Worm (Caenorhabditis elegans): ENCODE measurements around the gene dnj-8.

Gene dnj-8

ce11 chrII:6600973-6601372 lies 3.1 kb upstream of the dnj-8 start, which contains the start of gene vps-33.2:
Gene vps-33.2 (plus strand): TSS chrII:6601216.
- no peak for TF ChIP-seq pes-1 (GFP tag; IDR thresholded peaks at IDR 0.05)
- TF ChIP-seq ceh-13 (GFP tag; optimal IDR thresholded peaks at IDR 0.05) = no peak
- no peak for TF ChIP-seq tbx-11 (GFP tag; IDR thresholded peaks at IDR 0.05)
- TF ChIP-seq ets-7 (tag; optimal IDR thresholded peaks at IDR 0.05) = no peak
- no peak for TF ChIP-seq scrt-1 (GFP tag; IDR thresholded peaks at IDR 0.05)
- no peak for TF ChIP-seq ceh-36 (tag; optimal IDR thresholded peaks at IDR 0.05)
- no peak for TF ChIP-seq flt-1 (GFP tag; IDR thresholded peaks at IDR 0.05)
- TF ChIP-seq sea-1 (GFP tag; conservative IDR thresholded peaks at IDR 0.05) = no peak
- TF ChIP-seq hmg-4 (GFP tag; optimal IDR thresholded peaks at IDR 0.05) = no peak
- TF ChIP-seq tra-4 (tag; optimal IDR thresholded peaks at IDR 0.05) = no peak
- TF ChIP-seq ama-1 (optimal IDR thresholded peaks at IDR 0.05) = no peak
- no peak for TF ChIP-seq tbx-37 (GFP tag; conservative IDR thresholded peaks at IDR 0.05)
- TF ChIP-seq hnd-1 (tag; optimal IDR thresholded peaks at IDR 0.05) = no peak
- no peak for TF ChIP-seq F13C5.2 (tag; optimal IDR thresholded peaks at IDR 0.05)

DNA sequence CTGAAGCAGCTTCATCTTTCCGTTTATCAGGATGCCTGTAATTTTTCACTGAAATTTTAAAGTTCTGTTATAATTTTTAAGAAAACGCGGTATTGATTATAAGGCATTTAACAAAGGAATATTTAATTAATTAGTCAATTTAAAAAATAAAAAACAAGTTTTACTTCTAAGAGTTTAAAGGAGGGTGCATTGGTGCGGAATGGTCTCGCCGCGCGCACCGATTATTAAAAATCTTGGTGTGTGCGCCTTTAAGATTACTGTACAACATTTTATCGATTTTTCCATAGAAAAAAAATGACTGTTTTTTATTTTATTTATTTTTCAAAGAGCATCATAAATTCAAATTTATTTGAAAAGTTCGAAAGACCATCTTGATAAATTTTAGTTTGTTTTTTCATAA lies 373 bp downstream of the dnj-8 start:
- no peak for TF ChIP-seq hmbx-1 (tag; optimal IDR thresholded peaks at IDR 0.05)
- TF ChIP-seq hmg-4 (GFP tag; optimal IDR thresholded peaks at IDR 0.05) = no peak
- TF ChIP-seq B0310.2 (tag; optimal IDR thresholded peaks at IDR 0.05) = no peak
- no peak for TF ChIP-seq ama-1 (optimal IDR thresholded peaks at IDR 0.05)
- TF ChIP-seq scrt-1 (GFP tag; IDR thresholded peaks at IDR 0.05) = no peak
- no peak for TF ChIP-seq flt-1 (GFP tag; IDR thresholded peaks at IDR 0.05)
- TF ChIP-seq ceh-36 (tag; optimal IDR thresholded peaks at IDR 0.05) = no peak
- TF ChIP-seq tbx-11 (GFP tag; IDR thresholded peaks at IDR 0.05) = no peak
- no peak for TF ChIP-seq aly-1 (tag; optimal IDR thresholded peaks at IDR 0.05)
- no peak for TF ChIP-seq F13C5.2 (tag; optimal IDR thresholded peaks at IDR 0.05)
- no peak for TF ChIP-seq ets-7 (tag; optimal IDR thresholded peaks at IDR 0.05)
- TF ChIP-seq hnd-1 (tag; optimal IDR thresholded peaks at IDR 0.05) = no peak
- TF ChIP-seq sea-1 (GFP tag; conservative IDR thresholded peaks at IDR 0.05) = no peak
- no peak for TF ChIP-seq tra-4 (tag; optimal IDR thresholded peaks at IDR 0.05)
- TF ChIP-seq tbx-37 (GFP tag; conservative IDR thresholded peaks at IDR 0.05) = no peak

DNA sequence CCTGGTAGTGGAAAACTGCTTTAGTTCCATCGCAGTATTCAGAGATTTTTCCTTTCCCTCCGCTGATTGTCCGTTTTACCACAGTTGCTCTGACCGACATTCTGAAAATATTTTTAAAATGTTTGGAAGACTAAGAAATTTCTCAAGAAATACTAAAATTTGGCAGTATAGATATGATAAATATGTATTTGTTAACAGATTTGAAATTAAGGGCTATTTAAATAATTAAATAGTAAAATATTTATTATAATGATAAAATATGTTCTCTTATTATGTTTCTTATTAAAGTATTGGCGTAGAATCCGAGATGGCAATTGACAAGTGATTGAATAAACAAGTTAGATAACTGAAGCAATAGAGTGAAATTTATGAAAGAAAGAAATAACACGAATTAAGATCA lies 3.7 kb downstream of the dnj-8 start, which contains the start of gene aipr-1:
aipr-1 (minus strand) TSS at position 101 of the 400 bp plus-strand sequence.
- TF ChIP-seq B0310.2 (tag; optimal IDR thresholded peaks at IDR 0.05) (no peak), tbx-37 (GFP tag; conservative IDR thresholded peaks at IDR 0.05) (no peak), hmg-4 (GFP tag; optimal IDR thresholded peaks at IDR 0.05) (no peak), sea-1 (GFP tag; conservative IDR thresholded peaks at IDR 0.05) (no peak), ceh-13 (GFP tag; optimal IDR thresholded peaks at IDR 0.05) (no peak), scrt-1 (GFP tag; IDR thresholded peaks at IDR 0.05) (no peak)

DNA sequence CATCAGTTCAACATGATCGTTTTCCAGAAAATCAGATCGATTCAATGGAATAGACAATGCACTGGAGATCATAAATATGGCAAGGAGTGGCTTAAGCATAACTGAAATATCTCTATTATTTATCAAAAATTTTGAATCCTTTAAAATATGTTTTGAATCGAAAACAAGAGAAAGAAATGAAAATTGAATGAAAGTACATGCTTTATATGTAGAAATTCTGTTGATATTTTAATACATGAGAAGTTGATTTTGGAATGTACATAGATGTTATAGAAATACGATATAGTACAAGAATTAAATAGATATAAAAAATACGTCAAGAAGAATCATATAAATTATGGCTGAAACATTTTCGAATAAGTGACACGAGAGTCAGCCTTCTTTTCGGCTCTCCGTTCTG lies 5.6 kb downstream of the dnj-8 start, which contains the start of gene C56C10.9:
C56C10.9 (minus strand) TSS at position 101 of the 400 bp plus-strand sequence.
- no peak for TF ChIP-seq aly-1 (tag; optimal IDR thresholded peaks at IDR 0.05)
- no peak for TF ChIP-seq flt-1 (GFP tag; IDR thresholded peaks at IDR 0.05)
- TF ChIP-seq hmbx-1 (tag; optimal IDR thresholded peaks at IDR 0.05) = no peak
- no peak for TF ChIP-seq tbx-37 (GFP tag; conservative IDR thresholded peaks at IDR 0.05)
- TF ChIP-seq ceh-36 (tag; optimal IDR thresholded peaks at IDR 0.05) = no peak
- TF ChIP-seq B0310.2 (tag; optimal IDR thresholded peaks at IDR 0.05) = no peak
- no peak for TF ChIP-seq ets-7 (tag; optimal IDR thresholded peaks at IDR 0.05)
- TF ChIP-seq sea-1 (GFP tag; conservative IDR thresholded peaks at IDR 0.05) = no peak
- no peak for TF ChIP-seq tra-4 (tag; optimal IDR thresholded peaks at IDR 0.05)
- TF ChIP-seq F13C5.2 (tag; optimal IDR thresholded peaks at IDR 0.05) = no peak
- TF ChIP-seq pes-1 (GFP tag; IDR thresholded peaks at IDR 0.05) = no peak
- TF ChIP-seq ama-1 (optimal IDR thresholded peaks at IDR 0.05) = no peak
- TF ChIP-seq hnd-1 (tag; optimal IDR thresholded peaks at IDR 0.05) = no peak
- TF ChIP-seq tbx-11 (GFP tag; IDR thresholded peaks at IDR 0.05) = no peak
- no peak for TF ChIP-seq ceh-13 (GFP tag; optimal IDR thresholded peaks at IDR 0.05)
- no peak for TF ChIP-seq scrt-1 (GFP tag; IDR thresholded peaks at IDR 0.05)
- TF ChIP-seq hmg-4 (GFP tag; optimal IDR thresholded peaks at IDR 0.05) = no peak

DNA sequence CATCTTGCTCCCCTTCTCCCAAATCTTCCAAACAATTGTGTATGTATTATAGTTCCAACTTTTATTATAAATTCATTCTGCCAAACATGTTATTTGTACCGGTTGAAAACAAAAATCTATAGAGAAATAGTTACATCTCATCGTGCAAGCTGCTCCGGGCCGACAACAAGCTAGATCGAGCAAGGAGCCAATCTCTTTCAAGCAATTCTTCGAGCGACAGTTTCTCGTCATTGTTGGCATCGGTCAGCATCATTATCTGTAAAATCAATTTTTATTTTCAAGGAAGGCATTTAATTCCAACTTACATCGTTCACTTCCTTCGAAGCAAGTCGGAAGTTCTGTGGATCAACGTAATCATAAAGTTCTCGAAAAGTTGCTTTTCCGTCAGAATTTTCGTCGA lies 6.9 kb downstream of the dnj-8 start:
- TF ChIP-seq sea-1 (GFP tag; conservative IDR thresholded peaks at IDR 0.05) (no peak), aly-1 (tag; optimal IDR thresholded peaks at IDR 0.05) (no peak), B0310.2 (tag; optimal IDR thresholded peaks at IDR 0.05) (no peak), ceh-13 (GFP tag; optimal IDR thresholded peaks at IDR 0.05) (no peak), tbx-11 (GFP tag; IDR thresholded peaks at IDR 0.05) (no peak), hmbx-1 (tag; optimal IDR thresholded peaks at IDR 0.05) (no peak), ceh-36 (tag; optimal IDR thresholded peaks at IDR 0.05) (no peak), tra-4 (tag; optimal IDR thresholded peaks at IDR 0.05) (no peak), hnd-1 (tag; optimal IDR thresholded peaks at IDR 0.05) (no peak), ets-7 (tag; optimal IDR thresholded peaks at IDR 0.05) (no peak), pes-1 (GFP tag; IDR thresholded peaks at IDR 0.05) (no peak), flt-1 (GFP tag; IDR thresholded peaks at IDR 0.05) (no peak), tbx-37 (GFP tag; conservative IDR thresholded peaks at IDR 0.05) (no peak), hmg-4 (GFP tag; optimal IDR thresholded peaks at IDR 0.05) (no peak), F13C5.2 (tag; optimal IDR thresholded peaks at IDR 0.05) (no peak), scrt-1 (GFP tag; IDR thresholded peaks at IDR 0.05) (no peak), ama-1 (optimal IDR thresholded peaks at IDR 0.05) (no peak)

ce11 chrII:6589408-6589807 lies 8.5 kb downstream of the dnj-8 start, which contains the start of gene vps-32.1:
Gene vps-32.1 (plus strand): TSS chrII:6589708.
- TF ChIP-seq pes-1 (GFP tag; IDR thresholded peaks at IDR 0.05) (no peak), hmg-4 (GFP tag; optimal IDR thresholded peaks at IDR 0.05) (no peak), flt-1 (GFP tag; IDR thresholded peaks at IDR 0.05) (no peak), ets-7 (tag; optimal IDR thresholded peaks at IDR 0.05) (no peak), tra-4 (tag; optimal IDR thresholded peaks at IDR 0.05) (no peak), B0310.2 (tag; optimal IDR thresholded peaks at IDR 0.05) (no peak), aly-1 (tag; optimal IDR thresholded peaks at IDR 0.05) (no peak)

DNA sequence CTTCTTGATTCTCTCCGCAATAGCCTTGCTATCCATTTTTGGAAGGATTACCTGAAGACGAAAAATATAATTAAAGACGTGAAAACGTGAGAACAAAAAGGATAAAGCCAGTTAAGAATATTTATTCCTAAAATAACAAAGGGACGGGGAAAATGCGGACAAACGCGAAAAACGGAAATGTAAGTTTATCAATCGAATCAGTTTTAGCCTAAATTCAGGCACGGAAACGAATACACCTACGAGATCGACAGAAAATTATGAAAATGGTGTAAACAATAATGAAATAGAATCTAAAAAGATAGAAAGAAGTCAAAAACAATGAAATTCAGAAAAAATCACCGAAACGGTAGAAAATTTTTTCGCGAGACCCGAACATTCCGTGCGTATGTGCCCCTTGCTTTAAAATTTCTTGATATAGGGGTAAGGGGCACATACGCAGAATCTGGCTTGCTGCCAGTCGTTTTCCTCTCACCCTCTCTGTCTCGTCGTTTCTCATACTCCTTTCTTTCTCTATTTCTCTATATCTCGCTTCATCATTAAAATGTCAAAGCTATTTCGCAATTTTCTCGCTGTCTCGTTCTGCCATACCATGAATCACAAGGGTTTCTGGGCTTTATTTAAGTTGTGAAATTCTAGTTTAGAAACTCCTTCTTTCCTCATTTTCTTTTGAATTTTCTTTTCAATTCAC lies 9.1 kb downstream of the dnj-8 start, which contains the start of gene icd-1:
icd-1 (minus strand) TSS at position 51 of the 688 bp plus-strand sequence.
- no peak for TF ChIP-seq ceh-13 (GFP tag; optimal IDR thresholded peaks at IDR 0.05)
- no peak for TF ChIP-seq tra-4 (tag; optimal IDR thresholded peaks at IDR 0.05)
- peak; percentile 72 for TF ChIP-seq F13C5.2 (tag; optimal IDR thresholded peaks at IDR 0.05)
- TF ChIP-seq ets-7 (tag; optimal IDR thresholded peaks at IDR 0.05) = peak; percentile 25
- TF ChIP-seq hmg-4 (GFP tag; optimal IDR thresholded peaks at IDR 0.05) = peak; percentile 1
